Fruit fly (Drosophila melanogaster): Measurements from ENCODE around the gene LpR1.

The LpR1 gene

DNA sequence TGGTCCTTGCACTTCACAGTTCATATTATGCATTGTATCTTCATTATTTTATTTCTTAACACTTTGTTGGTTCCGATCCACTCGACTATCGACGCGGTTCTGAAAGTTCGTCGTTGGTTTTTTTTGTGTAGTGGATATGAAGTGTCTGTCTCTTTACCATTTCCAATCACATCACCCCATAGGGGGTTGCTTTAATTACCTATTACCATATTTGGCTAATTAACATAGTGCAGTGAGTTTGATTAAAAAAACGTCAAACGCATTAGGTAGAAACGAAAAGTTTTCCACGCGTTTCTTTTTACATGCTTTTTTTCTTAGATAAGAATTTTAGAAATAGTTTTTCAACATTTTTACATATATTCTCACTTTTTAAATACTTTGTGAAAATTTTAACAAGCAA is at the start of gene LpR1:
Gene LpR1 (minus strand): TSS at position 101 of the 400 bp plus-strand sequence.
- TF ChIP-seq CG17801 (GFP tag; optimal IDR thresholded peaks at IDR 0.05; ENCODE audit: partially characterized antibody), result no peak

DNA sequence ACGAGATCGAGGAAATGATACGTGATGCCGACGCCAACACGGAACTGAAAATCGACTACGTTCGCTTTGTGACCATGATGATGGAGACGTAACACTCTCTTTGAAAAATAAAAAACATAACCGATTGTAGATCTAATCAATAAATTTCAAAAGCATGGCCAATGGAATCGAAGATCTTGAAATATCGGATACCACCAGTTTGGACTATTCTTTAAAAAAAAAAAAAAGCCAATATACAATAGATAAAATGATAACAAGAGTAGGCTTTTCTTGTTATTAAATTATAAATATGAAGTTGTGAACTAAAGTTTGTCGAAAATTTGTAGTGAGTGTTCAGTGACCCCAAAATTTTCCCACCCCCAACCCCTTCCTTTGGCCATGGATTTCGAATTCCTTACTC is 48.7 kb upstream of the LpR1 start, which contains the start of the genes Acam and CG17770:
Gene Acam (plus strand): TSS at position 301 of the 400 bp plus-strand sequence.
Gene CG17770 (plus strand): TSS at position 301 of the 400 bp plus-strand sequence.
- no peak for TF ChIP-seq CG17801 (GFP tag; optimal IDR thresholded peaks at IDR 0.05; ENCODE audit: partially characterized antibody)

DNA sequence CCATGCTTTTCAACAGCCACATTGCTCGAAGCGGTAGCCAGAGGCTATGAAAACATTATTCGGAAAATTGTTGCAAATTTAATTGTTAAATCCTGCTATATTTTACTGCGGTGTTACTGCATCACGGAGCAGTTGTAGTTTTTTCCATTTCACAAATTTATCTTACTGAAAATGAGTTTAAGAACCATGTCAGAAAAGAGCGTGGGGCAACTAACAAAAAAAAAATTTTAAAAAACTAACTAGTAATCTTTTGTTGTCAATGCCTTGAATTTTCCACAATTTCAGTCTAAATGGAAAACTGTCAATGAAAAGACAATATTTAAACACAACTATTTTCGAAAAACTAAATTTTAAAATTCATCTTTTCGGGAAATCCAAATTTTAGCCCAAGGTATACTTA is 47.9 kb upstream of the LpR1 start, which contains the start of gene CG5024:
Gene CG5024 (plus strand): TSS at position 301 of the 400 bp plus-strand sequence.
- no peak for TF ChIP-seq CG17801 (GFP tag; optimal IDR thresholded peaks at IDR 0.05; ENCODE audit: partially characterized antibody)

dm6 chr3R:25806145-25806544 is 43.2 kb upstream of the LpR1 start, which contains the start of gene BG642167:
TSS of gene BG642167 (plus strand) at chr3R:25806445.
- TF ChIP-seq CG17801 (GFP tag; optimal IDR thresholded peaks at IDR 0.05; ENCODE audit: partially characterized antibody), result no peak

- no peak for TF ChIP-seq CG17801 (GFP tag; optimal IDR thresholded peaks at IDR 0.05; ENCODE audit: partially characterized antibody)
These were observed 28.9 kb upstream of the LpR1 start for dm6 chr3R:25791807-25792206.

DNA sequence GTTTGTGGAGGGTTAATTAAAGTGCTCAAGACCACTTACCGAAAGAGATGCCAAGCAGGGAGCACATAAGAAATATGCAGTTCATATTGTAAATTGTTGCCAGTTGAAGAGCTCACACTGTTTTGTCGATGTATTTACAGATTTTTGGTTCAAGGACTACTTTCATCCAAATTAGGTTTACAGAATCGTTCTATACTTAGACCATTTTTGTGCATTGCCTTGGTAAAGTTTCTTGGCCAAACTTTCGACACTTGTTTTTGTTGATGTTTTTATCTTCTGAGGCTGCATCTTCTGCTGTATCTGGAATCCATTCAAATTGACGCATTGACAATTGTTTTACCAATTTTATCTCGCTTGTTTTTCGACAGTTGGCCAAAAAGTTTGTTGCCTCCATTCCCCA is 27.5 kb upstream of the LpR1 start, which contains the start of gene CG31093:
Gene CG31093 (minus strand): TSS at position 101 of the 400 bp plus-strand sequence.
- TF ChIP-seq CG17801 (GFP tag; optimal IDR thresholded peaks at IDR 0.05; ENCODE audit: partially characterized antibody), result no peak

DNA sequence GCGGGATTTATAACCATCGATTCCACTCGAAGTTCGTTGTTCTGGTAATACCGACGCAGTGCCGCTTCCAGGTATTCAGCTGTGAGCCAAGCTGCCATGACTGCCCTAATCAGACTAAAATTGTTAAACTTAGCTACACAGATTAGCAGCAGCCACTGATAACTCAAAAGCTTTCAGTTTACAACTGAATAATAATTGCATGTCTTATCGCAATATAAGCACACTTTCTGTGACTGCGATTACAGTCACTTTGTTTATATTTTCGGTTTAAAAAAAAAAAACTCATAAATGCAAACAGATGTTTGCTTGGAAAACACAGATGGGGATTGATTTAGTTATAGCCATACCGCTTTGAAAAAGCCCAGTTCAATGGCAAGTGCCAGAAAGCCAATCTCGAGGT is 26.4 kb upstream of the LpR1 start, which contains the start of gene CG31380:
Gene CG31380 (minus strand): TSS at position 101 of the 400 bp plus-strand sequence.
- no peak for TF ChIP-seq CG17801 (GFP tag; optimal IDR thresholded peaks at IDR 0.05; ENCODE audit: partially characterized antibody)

DNA sequence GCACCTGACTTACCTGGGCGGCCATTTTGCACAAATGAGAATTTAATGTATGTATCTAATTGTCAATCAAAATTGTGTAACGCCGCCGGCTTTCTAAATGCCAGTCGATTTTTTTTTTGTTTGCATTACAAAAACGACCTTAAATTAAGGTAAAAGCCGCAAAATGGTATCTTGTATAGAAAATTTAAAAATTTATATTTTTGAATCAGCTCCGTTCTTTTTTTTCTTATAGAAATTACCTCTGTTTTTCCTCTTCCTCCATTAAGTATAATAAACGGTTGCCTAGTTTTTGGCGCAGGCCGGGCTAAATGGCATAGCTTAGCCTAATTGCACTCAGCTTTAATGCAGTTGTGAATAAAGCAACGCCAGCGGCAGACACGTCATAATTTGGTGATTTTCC is 24.3 kb upstream of the LpR1 start, which contains the start of gene CG4960:
Gene CG4960 (minus strand): TSS at position 101 of the 400 bp plus-strand sequence.
- TF ChIP-seq CG17801 (GFP tag; optimal IDR thresholded peaks at IDR 0.05; ENCODE audit: partially characterized antibody), result no peak

dm6 chr3R:25782855-25783424 is 20.0 kb upstream of the LpR1 start:
- no peak for TF ChIP-seq CG17801 (GFP tag; optimal IDR thresholded peaks at IDR 0.05; ENCODE audit: partially characterized antibody)

- no peak for TF ChIP-seq CG17801 (GFP tag; optimal IDR thresholded peaks at IDR 0.05; ENCODE audit: partially characterized antibody)
These were observed 15.3 kb upstream of the LpR1 start, which contains the start of gene CG4956 for dm6 chr3R:25778205-25778604. TSS of gene CG4956 (minus strand) at chr3R:25778305.

dm6 chr3R:25777098-25777497 is 14.2 kb upstream of the LpR1 start, which contains the start of gene CG17195:
TSS of gene CG17195 (minus strand) at chr3R:25777198.
- TF ChIP-seq CG17801 (GFP tag; optimal IDR thresholded peaks at IDR 0.05; ENCODE audit: partially characterized antibody), result no peak

dm6 chr3R:25776137-25776536 is 13.2 kb upstream of the LpR1 start, which contains the start of gene CG17196:
TSS of gene CG17196 (minus strand) at chr3R:25776237.
- no peak for TF ChIP-seq CG17801 (GFP tag; optimal IDR thresholded peaks at IDR 0.05; ENCODE audit: partially characterized antibody)

dm6 chr3R:25775269-25775668 is 12.4 kb upstream of the LpR1 start, which contains the start of the genes CG17197 and CG17198:
TSS of gene CG17197 (minus strand) at chr3R:25775369.
TSS of gene CG17198 (minus strand) at chr3R:25775369.
- TF ChIP-seq CG17801 (GFP tag; optimal IDR thresholded peaks at IDR 0.05; ENCODE audit: partially characterized antibody), result no peak

dm6 chr3R:25762005-25762764 is 720 bp downstream of the LpR1 start:
- no peak for TF ChIP-seq CG17801 (GFP tag; optimal IDR thresholded peaks at IDR 0.05; ENCODE audit: partially characterized antibody)

DNA sequence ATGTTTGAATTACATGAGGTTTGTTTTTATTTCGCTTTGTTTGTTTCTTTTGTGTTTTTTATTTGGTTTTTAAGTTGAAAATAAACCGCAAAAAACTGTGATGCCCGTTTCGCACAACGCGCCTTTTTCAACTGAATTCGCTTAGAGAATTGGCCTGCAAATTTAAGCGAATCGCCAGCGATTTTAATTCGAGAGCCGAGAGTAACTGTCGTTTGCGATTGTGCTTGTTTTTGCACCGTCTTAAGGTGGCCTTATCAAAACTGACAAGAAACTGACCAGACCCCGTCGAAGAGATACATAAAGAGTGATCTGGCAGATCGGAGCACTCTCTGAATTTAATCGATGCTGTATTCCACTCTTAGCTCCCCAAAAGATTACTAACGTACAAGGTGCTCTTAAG is 2.7 kb downstream of the LpR1 start:
- TF ChIP-seq CG17801 (GFP tag; optimal IDR thresholded peaks at IDR 0.05; ENCODE audit: partially characterized antibody), result no peak
